Fruit fly (Drosophila melanogaster): Measurements from ENCODE around the gene CG33189.

Gene CG33189

dm6 chr3R:8810397-8811184 lies 30.0 kb upstream of the CG33189 start:
- TF ChIP-seq CG8478 (optimal IDR thresholded peaks at IDR 0.05): no peak
- no peak for TF ChIP-seq Dll (optimal IDR thresholded peaks at IDR 0.05)
- no peak for TF ChIP-seq psq (optimal IDR thresholded peaks at IDR 0.05)
- no peak for TF ChIP-seq usp (GFP tag; optimal IDR thresholded peaks at IDR 0.05)
- TF ChIP-seq EcR (GFP tag; optimal IDR thresholded peaks at IDR 0.05): no peak
- no peak for TF ChIP-seq pan (optimal IDR thresholded peaks at IDR 0.05)

dm6 chr3R:8809712-8810111 lies 29.1 kb upstream of the CG33189 start:
- TF ChIP-seq Dll (optimal IDR thresholded peaks at IDR 0.05) (no peak), psq (optimal IDR thresholded peaks at IDR 0.05) (no peak), usp (GFP tag; optimal IDR thresholded peaks at IDR 0.05) (no peak), CG8478 (optimal IDR thresholded peaks at IDR 0.05) (no peak), pan (optimal IDR thresholded peaks at IDR 0.05) (no peak), EcR (GFP tag; optimal IDR thresholded peaks at IDR 0.05) (no peak)

dm6 chr3R:8808518-8808921 lies 27.9 kb upstream of the CG33189 start:
- no peak for TF ChIP-seq Dll (optimal IDR thresholded peaks at IDR 0.05)
- no peak for TF ChIP-seq pan (optimal IDR thresholded peaks at IDR 0.05)
- TF ChIP-seq CG8478 (optimal IDR thresholded peaks at IDR 0.05): no peak
- TF ChIP-seq EcR (GFP tag; optimal IDR thresholded peaks at IDR 0.05): no peak
- TF ChIP-seq psq (optimal IDR thresholded peaks at IDR 0.05): no peak
- TF ChIP-seq usp (GFP tag; optimal IDR thresholded peaks at IDR 0.05): no peak

dm6 chr3R:8807831-8808517 lies 27.4 kb upstream of the CG33189 start:
- no peak for TF ChIP-seq Dll (optimal IDR thresholded peaks at IDR 0.05)

- TF ChIP-seq psq (optimal IDR thresholded peaks at IDR 0.05) (no peak), Dll (optimal IDR thresholded peaks at IDR 0.05) (no peak), EcR (GFP tag; optimal IDR thresholded peaks at IDR 0.05) (no peak), pan (optimal IDR thresholded peaks at IDR 0.05) (no peak), CG8478 (optimal IDR thresholded peaks at IDR 0.05) (no peak), usp (GFP tag; optimal IDR thresholded peaks at IDR 0.05) (no peak)
These were observed 26.5 kb upstream of the CG33189 start for dm6 chr3R:8807048-8807447.

dm6 chr3R:8806638-8807037 lies 26.0 kb upstream of the CG33189 start:
- TF ChIP-seq EcR (GFP tag; optimal IDR thresholded peaks at IDR 0.05): no peak
- no peak for TF ChIP-seq Dll (optimal IDR thresholded peaks at IDR 0.05)

dm6 chr3R:8806104-8806503 lies 25.5 kb upstream of the CG33189 start, which contains the start of gene hng2:
hng2 (plus strand) TSS chr3R:8806322.
- TF ChIP-seq Dll (optimal IDR thresholded peaks at IDR 0.05) (no peak), psq (optimal IDR thresholded peaks at IDR 0.05) (no peak), EcR (GFP tag; optimal IDR thresholded peaks at IDR 0.05) (no peak), pan (optimal IDR thresholded peaks at IDR 0.05) (no peak), usp (GFP tag; optimal IDR thresholded peaks at IDR 0.05) (no peak), CG8478 (optimal IDR thresholded peaks at IDR 0.05) (no peak)

dm6 chr3R:8805388-8805852 lies 24.8 kb upstream of the CG33189 start, which contains the start of gene CG9839:
CG9839 (minus strand) TSS chr3R:8805802.
- TF ChIP-seq CG8478 (optimal IDR thresholded peaks at IDR 0.05) (no peak), EcR (GFP tag; optimal IDR thresholded peaks at IDR 0.05) (no peak), pan (optimal IDR thresholded peaks at IDR 0.05) (no peak)

- TF ChIP-seq EcR (GFP tag; optimal IDR thresholded peaks at IDR 0.05) (no peak), usp (GFP tag; optimal IDR thresholded peaks at IDR 0.05) (no peak), psq (optimal IDR thresholded peaks at IDR 0.05) (no peak), CG8478 (optimal IDR thresholded peaks at IDR 0.05) (no peak), pan (optimal IDR thresholded peaks at IDR 0.05) (no peak), Dll (optimal IDR thresholded peaks at IDR 0.05) (no peak)
These were observed 20.7 kb upstream of the CG33189 start, which contains the start of the genes Pif1A, Pif1B and CCT7 for dm6 chr3R:8801126-8801762. Pif1A (minus strand) TSS chr3R:8801176. Pif1B (minus strand) TSS chr3R:8801176. CCT7 (plus strand) TSS chr3R:8801564.

- TF ChIP-seq usp (GFP tag; optimal IDR thresholded peaks at IDR 0.05): no peak
- TF ChIP-seq EcR (GFP tag; optimal IDR thresholded peaks at IDR 0.05): no peak
- no peak for TF ChIP-seq CG8478 (optimal IDR thresholded peaks at IDR 0.05)
- TF ChIP-seq pan (optimal IDR thresholded peaks at IDR 0.05): no peak
- no peak for TF ChIP-seq Dll (optimal IDR thresholded peaks at IDR 0.05)
- no peak for TF ChIP-seq psq (optimal IDR thresholded peaks at IDR 0.05)
These were observed 19.3 kb upstream of the CG33189 start for dm6 chr3R:8799866-8800265.

dm6 chr3R:8798332-8798731 lies 17.7 kb upstream of the CG33189 start:
- TF ChIP-seq pan (optimal IDR thresholded peaks at IDR 0.05) (no peak), EcR (GFP tag; optimal IDR thresholded peaks at IDR 0.05) (no peak), usp (GFP tag; optimal IDR thresholded peaks at IDR 0.05) (no peak), psq (optimal IDR thresholded peaks at IDR 0.05) (no peak), Dll (optimal IDR thresholded peaks at IDR 0.05) (no peak), CG8478 (optimal IDR thresholded peaks at IDR 0.05) (no peak)

dm6 chr3R:8794384-8794783 lies 13.8 kb upstream of the CG33189 start, which contains the start of gene Ir85a:
Ir85a (plus strand) TSS chr3R:8794684.
- TF ChIP-seq EcR (GFP tag; optimal IDR thresholded peaks at IDR 0.05) (no peak), psq (optimal IDR thresholded peaks at IDR 0.05) (no peak), usp (GFP tag; optimal IDR thresholded peaks at IDR 0.05) (no peak), Dll (optimal IDR thresholded peaks at IDR 0.05) (no peak), CG8478 (optimal IDR thresholded peaks at IDR 0.05) (no peak), pan (optimal IDR thresholded peaks at IDR 0.05) (no peak)
